Fruit fly (Drosophila melanogaster): ENCODE results near the gene Cp38.

The Cp38 gene

DNA sequence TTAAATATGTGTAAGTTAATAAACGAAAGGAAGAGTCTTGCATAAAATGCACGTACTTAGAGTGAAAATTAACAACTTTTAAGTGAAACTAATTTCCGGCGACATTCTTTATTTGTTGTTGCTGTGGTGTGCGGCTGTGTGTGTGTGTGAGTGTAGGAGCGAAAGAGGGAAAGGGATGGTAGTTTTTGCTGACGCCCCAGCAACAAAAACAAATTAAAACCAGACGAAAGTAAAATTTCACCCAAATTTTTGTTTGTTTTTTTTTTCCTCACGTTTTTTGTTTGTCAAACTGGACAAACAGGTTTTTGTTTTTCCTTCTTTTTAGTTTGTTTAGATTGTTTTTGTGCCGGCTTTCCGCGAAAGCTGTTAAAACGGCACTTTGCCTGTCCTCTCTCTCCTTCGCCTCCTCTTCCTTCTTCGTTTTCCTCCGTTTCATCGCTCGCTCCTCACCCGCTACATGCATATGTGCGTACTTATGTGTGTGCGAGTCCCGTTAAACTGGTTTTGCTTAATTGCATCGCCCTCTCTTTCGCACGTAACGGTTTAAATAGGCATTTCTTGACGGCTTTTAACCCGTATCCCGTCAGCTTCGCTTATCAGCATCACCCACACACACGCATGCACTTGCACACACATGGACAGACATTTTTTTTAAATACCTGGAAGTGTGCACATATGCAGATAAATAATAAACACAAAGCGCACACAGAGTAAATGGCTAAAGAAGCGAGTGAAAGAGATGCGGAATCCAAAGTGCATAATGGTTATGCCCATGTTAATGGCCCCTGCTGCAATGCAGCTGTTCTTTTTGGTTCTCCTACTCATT is 44.1 kb upstream of the Cp38 start, which contains the start of gene Miga (continued):
- TF ChIP-seq bbx (GFP tag; IDR thresholded peaks at IDR 0.05; ENCODE audit: partially characterized antibody) (no peak), CG8944 (GFP tag; optimal IDR thresholded peaks at IDR 0.05) (no peak), zen (tag; optimal IDR thresholded peaks at IDR 0.05) (peak; percentile 84), cas (GFP tag; IDR thresholded peaks at IDR 0.05) (no peak), shn (GFP tag; optimal IDR thresholded peaks at IDR 0.05) (no peak), zfh1 (GFP tag; IDR thresholded peaks at IDR 0.05) (no peak), wor (GFP tag; IDR thresholded peaks at IDR 0.05) (no peak), fd3F (GFP tag; optimal IDR thresholded peaks at IDR 0.05) (no peak), CG15269 (tag; optimal IDR thresholded peaks at IDR 0.05) (peak; percentile 22), knrl (GFP tag; IDR thresholded peaks at IDR 0.05; ENCODE audit: partially characterized antibody) (no peak), Oli (tag; optimal IDR thresholded peaks at IDR 0.05) (no peak), CG8359 (GFP tag; optimal IDR thresholded peaks at IDR 0.05; ENCODE audit: borderline replicate concordance) (no peak), CG15479 (GFP tag; optimal IDR thresholded peaks at IDR 0.05) (peak; percentile 90), jing (GFP tag; optimal IDR thresholded peaks at IDR 0.05) (no peak), sisA (GFP tag; IDR thresholded peaks at IDR 0.05) (no peak), Meics (GFP tag; optimal IDR thresholded peaks at IDR 0.05) (no peak), Dbx (GFP tag; IDR thresholded peaks at IDR 0.05) (no peak), Blimp-1 (GFP tag; optimal IDR thresholded peaks at IDR 0.05) (peak; percentile 91), sd (tag; optimal IDR thresholded peaks at IDR 0.05) (peak; percentile 51), Awh (GFP tag; IDR thresholded peaks at IDR 0.05) (no peak), gfzf (GFP tag; optimal IDR thresholded peaks at IDR 0.05) (no peak), CG9932 (GFP tag; IDR thresholded peaks at IDR 0.05) (no peak), CG4730 (GFP tag; IDR thresholded peaks at IDR 0.05) (no peak), CG17802 (tag; optimal IDR thresholded peaks at IDR 0.05) (no peak), pros (GFP tag; optimal IDR thresholded peaks at IDR 0.05) (peak; percentile 72), CG15073 (GFP tag; optimal IDR thresholded peaks at IDR 0.05) (no peak)

DNA sequence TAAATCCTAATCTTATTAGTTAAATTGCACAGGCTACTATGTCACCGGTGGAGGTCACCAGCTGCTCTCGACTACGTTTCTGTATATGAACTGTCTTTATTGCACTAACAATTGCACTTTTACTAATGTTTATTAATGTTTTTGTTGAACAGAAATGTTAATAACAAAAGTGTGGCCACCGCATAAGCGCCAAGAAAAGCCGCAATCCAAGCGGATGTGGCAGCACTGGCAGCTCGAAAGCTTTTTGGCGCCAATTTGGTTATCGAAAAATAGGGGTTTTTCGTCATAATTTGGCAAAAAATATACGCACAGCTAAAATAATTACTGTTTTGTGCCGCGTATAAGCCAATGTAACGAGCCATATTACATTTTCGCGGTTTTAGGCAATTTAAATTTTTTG is 39.5 kb upstream of the Cp38 start, which contains the start of gene CG12123:
CG12123 (minus strand) TSS at position 188 of the 400 bp plus-strand sequence.
- TF ChIP-seq Dfd (GFP tag; optimal IDR thresholded peaks at IDR 0.05) (no peak), CG1233 (GFP tag; optimal IDR thresholded peaks at IDR 0.05) (no peak), CG42726 (GFP tag; IDR thresholded peaks at IDR 0.05; ENCODE audit: partially characterized antibody) (no peak), CG15601 (tag; optimal IDR thresholded peaks at IDR 0.05) (no peak), da (GFP tag; optimal IDR thresholded peaks at IDR 0.05) (no peak), sna (GFP tag; IDR thresholded peaks at IDR 0.05; ENCODE audit: partially characterized antibody) (no peak), Deaf1 (tag; optimal IDR thresholded peaks at IDR 0.05) (no peak), trh (GFP tag; optimal IDR thresholded peaks at IDR 0.05) (no peak), CG13624 (GFP tag; optimal IDR thresholded peaks at IDR 0.05) (no peak), pita (GFP tag; optimal IDR thresholded peaks at IDR 0.05) (no peak), Lhr (GFP tag; optimal IDR thresholded peaks at IDR 0.05) (no peak), CG2199 (GFP tag; IDR thresholded peaks at IDR 0.05) (no peak), sd (tag; optimal IDR thresholded peaks at IDR 0.05) (no peak), Gsc (GFP tag; IDR thresholded peaks at IDR 0.05) (no peak), CG8765 (GFP tag; IDR thresholded peaks at IDR 0.05) (no peak), Ptx1 (GFP tag; IDR thresholded peaks at IDR 0.05) (no peak), MESR4 (GFP tag; optimal IDR thresholded peaks at IDR 0.05) (peak; percentile 7), row (GFP tag; IDR thresholded peaks at IDR 0.05) (0 out of 3 replicates have a peak, but pooled peaks have one; percentile 19), hkb (optimal IDR thresholded peaks at IDR 0.05) (peak; percentile 21), hkb (GFP tag; IDR thresholded peaks at IDR 0.05) (no peak), slbo (GFP tag; IDR thresholded peaks at IDR 0.05) (no peak), E2f1 (GFP tag; IDR thresholded peaks at IDR 0.05) (0 out of 2 replicates have a peak, but pooled peaks have one; percentile 16), CG15269 (tag; optimal IDR thresholded peaks at IDR 0.05) (no peak), lola (GFP tag; optimal IDR thresholded peaks at IDR 0.05) (no peak), mld (GFP tag; IDR thresholded peaks at IDR 0.05; ENCODE audit: partially characterized antibody) (no peak)
